Worm (Caenorhabditis elegans) whole organism, early embryonic: ENCODE results near the gene ras-1.
"Not testable (repeated sequence)": the region's sequence is repeated elsewhere in the genome, so short reads cannot be mapped to it uniquely, and the experiment has no call there.

Experiments used
- B0310.2 ChIP-seq: sonication (generic microtip); optimal IDR thresholded peaks from 2 replicates; lab custom pipeline; 2016; ENCODE audit warnings: mild to moderate bottlenecking, missing genetic modification characterization, missing compliant biosample characterization
- F13C5.2 ChIP-seq: sonication (generic microtip); optimal IDR thresholded peaks from 2 replicates; lab custom pipeline; 2017; ENCODE audit warnings: mild to moderate bottlenecking, missing genetic modification characterization, inconsistent platforms, missing compliant biosample characterization
- aly-1 ChIP-seq: sonication (generic microtip); optimal IDR thresholded peaks from 2 replicates; lab custom pipeline; 2016; ENCODE audit warnings: missing genetic modification characterization, missing compliant biosample characterization
- ama-1 ChIP-seq: fragments of 150-350 bp; optimal IDR thresholded peaks from 2 replicates; lab custom pipeline; 2014
- ceh-13 ChIP-seq: fragments of 200-800 bp; sonication (Bioruptor generic); optimal IDR thresholded peaks from 2 replicates; lab custom pipeline; 2018; ENCODE audit warnings: mild to moderate bottlenecking, missing genetic modification characterization, missing compliant biosample characterization
- ceh-36 ChIP-seq: sonication (generic microtip); optimal IDR thresholded peaks from 2 replicates; lab custom pipeline; 2016; ENCODE audit warnings: missing genetic modification characterization, inconsistent platforms, missing compliant biosample characterization
- ets-7 ChIP-seq: sonication (generic microtip); optimal IDR thresholded peaks from 2 replicates; lab custom pipeline; 2016; ENCODE audit warnings: missing genotype, missing genetic modification characterization, missing compliant biosample characterization
- flt-1 ChIP-seq: fragments of 200-800 bp; sonication (Bioruptor generic); IDR thresholded peaks from 2 replicates; pipeline ENCODE4 v1.3.6; 2022; ENCODE audit warnings: missing genetic modification characterization, missing compliant biosample characterization
- hmbx-1 ChIP-seq: sonication (generic microtip); optimal IDR thresholded peaks from 2 replicates; lab custom pipeline; 2016; ENCODE audit warnings: mild to moderate bottlenecking, missing genetic modification characterization, missing compliant biosample characterization
- hmg-4 ChIP-seq: fragments of 200-800 bp; sonication (Bioruptor generic); optimal IDR thresholded peaks from 2 replicates; lab custom pipeline; 2018; ENCODE audit warnings: mild to moderate bottlenecking, missing genetic modification characterization, missing compliant biosample characterization
- hnd-1 ChIP-seq: sonication (generic microtip); optimal IDR thresholded peaks from 2 replicates; lab custom pipeline; 2016; ENCODE audit warnings: missing genetic modification characterization, missing compliant biosample characterization
- pes-1 ChIP-seq: fragments of 200-800 bp; sonication (Bioruptor generic); IDR thresholded peaks from 2 replicates; pipeline ENCODE4 v1.3.6; 2022; ENCODE audit warnings: missing genetic modification reagents, missing genetic modification characterization, missing compliant biosample characterization
- scrt-1 ChIP-seq: fragments of 200-800 bp; sonication (Bioruptor generic); IDR thresholded peaks from 2 replicates; pipeline ENCODE4 v1.3.6; 2022; ENCODE audit warnings: missing genetic modification characterization, missing compliant biosample characterization
- sea-1 ChIP-seq: fragments of 200-800 bp; sonication (Bioruptor generic); conservative IDR thresholded peaks from 2 replicates; pipeline ENCODE4 v1.3.6; 2022; ENCODE audit warnings: missing genetic modification characterization, missing compliant biosample characterization
- tbx-11 ChIP-seq: fragments of 200-800 bp; sonication (Bioruptor generic); IDR thresholded peaks from 2 replicates; pipeline ENCODE4 v1.3.6; 2022; ENCODE audit warnings: missing genetic modification characterization, missing compliant biosample characterization
- tbx-37 ChIP-seq: fragments of 200-800 bp; sonication (Bioruptor generic); conservative IDR thresholded peaks from 2 replicates; pipeline ENCODE4 v1.3.6; 2022; ENCODE audit warnings: missing genetic modification reagents, missing genetic modification characterization, missing compliant biosample characterization
- tra-4 ChIP-seq: sonication (generic microtip); optimal IDR thresholded peaks from 2 replicates; lab custom pipeline; 2017; ENCODE audit warnings: missing genetic modification characterization, missing compliant biosample characterization

ras-1 gene

ce11 chrII:12332624-12333023 lies 19.4 kb downstream of the ras-1 start, which contains the start of gene sre-54:
TSS of gene sre-54 (plus strand) at chrII:12332924.
- TF ChIP-seq ets-7 (tag; lab: Kevin White, UChicago) (no peak), hmg-4 (GFP tag; lab: Kevin White, UChicago) (no peak), B0310.2 (tag; lab: Kevin White, UChicago) (no peak), hnd-1 (tag; lab: Kevin White, UChicago) (no peak)

DNA sequence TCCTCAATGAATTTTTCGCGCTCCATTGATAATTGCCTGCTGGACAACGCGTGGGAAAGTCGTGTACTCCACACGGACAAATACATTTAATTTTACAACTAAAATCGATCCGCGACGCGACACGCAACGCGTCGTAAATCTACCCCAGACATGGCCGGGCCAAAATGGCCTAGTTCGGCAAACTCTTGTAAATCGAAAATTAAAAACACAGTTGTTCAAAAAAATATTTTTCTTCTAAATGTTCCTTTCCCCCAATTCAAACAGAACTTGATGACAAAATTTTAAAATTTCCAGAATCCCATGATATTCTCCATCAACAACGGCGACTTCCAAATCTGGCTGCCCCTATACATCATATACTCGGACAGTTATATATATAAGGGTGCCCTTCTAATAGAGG lies 23.0 kb downstream of the ras-1 start, which contains the start of gene sre-55:
TSS of gene sre-55 (plus strand) at position 301 of the 400 bp plus-strand sequence.
- TF ChIP-seq aly-1 (tag; lab: Kevin White, UChicago) (no peak), tbx-11 (GFP tag; lab: Robert Waterston, UW) (no peak), sea-1 (GFP tag; lab: Robert Waterston, UW) (no peak), ama-1 (lab: Kevin White, UChicago) (no peak), F13C5.2 (tag; lab: Kevin White, UChicago) (no peak), ceh-13 (GFP tag; lab: Kevin White, UChicago) (no peak), tbx-37 (GFP tag; lab: Robert Waterston, UW) (no peak), scrt-1 (GFP tag; lab: Robert Waterston, UW) (no peak), hnd-1 (tag; lab: Kevin White, UChicago) (no peak), hmbx-1 (tag; lab: Kevin White, UChicago) (no peak), B0310.2 (tag; lab: Kevin White, UChicago) (no peak), flt-1 (no peak), tra-4 (tag; lab: Kevin White, UChicago) (no peak), ets-7 (tag; lab: Kevin White, UChicago) (no peak), pes-1 (GFP tag; lab: Robert Waterston, UW) (no peak), ceh-36 (tag; lab: Kevin White, UChicago) (no peak), hmg-4 (GFP tag; lab: Kevin White, UChicago) (no peak)

DNA sequence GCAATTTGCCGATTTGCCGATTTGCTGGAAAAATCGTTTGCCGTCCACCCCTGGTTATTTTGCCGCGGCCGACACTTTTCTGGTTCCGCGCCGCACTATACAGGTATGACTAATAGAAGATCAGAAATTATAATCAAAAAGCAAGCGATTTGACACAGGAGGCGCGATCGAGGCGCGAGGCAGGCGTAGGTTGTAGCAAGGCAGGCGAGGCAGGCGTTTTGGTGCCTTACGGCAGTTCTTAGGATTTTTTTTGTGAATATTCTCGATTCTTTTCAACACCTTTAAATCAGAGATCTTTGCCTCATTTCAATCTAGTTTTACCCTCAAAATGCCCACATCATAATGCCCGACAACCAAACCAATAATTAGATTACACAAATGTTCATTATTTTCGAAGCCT lies 27.9 kb downstream of the ras-1 start, which contains the start of gene sre-56:
TSS of gene sre-56 (plus strand) at position 301 of the 400 bp plus-strand sequence.
- no peak for TF ChIP-seq aly-1 (tag; lab: Kevin White, UChicago)
- no peak for TF ChIP-seq hmg-4 (GFP tag; lab: Kevin White, UChicago)
- no peak for TF ChIP-seq F13C5.2 (tag; lab: Kevin White, UChicago)
- TF ChIP-seq scrt-1 (GFP tag; lab: Robert Waterston, UW): no peak
- no peak for TF ChIP-seq ets-7 (tag; lab: Kevin White, UChicago)
- no peak for TF ChIP-seq pes-1 (GFP tag; lab: Robert Waterston, UW)
- TF ChIP-seq B0310.2 (tag; lab: Kevin White, UChicago): no peak
- no peak for TF ChIP-seq tbx-11 (GFP tag; lab: Robert Waterston, UW)
- TF ChIP-seq ama-1 (lab: Kevin White, UChicago): no peak
- no peak for TF ChIP-seq sea-1 (GFP tag; lab: Robert Waterston, UW)
- no peak for TF ChIP-seq tra-4 (tag; lab: Kevin White, UChicago)
- TF ChIP-seq ceh-13 (GFP tag; lab: Kevin White, UChicago): no peak
- no peak for TF ChIP-seq hnd-1 (tag; lab: Kevin White, UChicago)
- no peak for TF ChIP-seq flt-1
- TF ChIP-seq ceh-36 (tag; lab: Kevin White, UChicago): no peak
- TF ChIP-seq hmbx-1 (tag; lab: Kevin White, UChicago): no peak

DNA sequence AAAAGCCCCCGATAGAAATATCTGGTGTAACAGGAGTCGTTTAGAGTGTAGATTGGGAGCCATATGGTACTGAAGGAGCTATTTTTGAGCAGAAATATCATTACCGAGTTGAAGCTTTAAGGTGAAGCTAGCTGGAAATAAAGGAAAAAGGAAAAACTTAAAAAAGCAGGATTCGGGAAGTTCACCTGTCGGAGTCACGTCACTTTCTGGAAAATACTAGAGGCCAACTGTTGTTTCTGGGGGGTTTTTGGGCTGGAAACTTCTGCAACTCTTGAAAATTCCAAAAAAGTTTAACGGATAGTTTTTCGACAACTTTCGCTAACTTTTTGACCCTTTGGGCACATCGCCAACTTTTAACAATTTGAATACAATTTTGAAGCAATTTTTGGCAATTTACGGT lies 28.7 kb downstream of the ras-1 start, which contains the start of gene sre-53:
TSS of gene sre-53 (minus strand) at position 101 of the 400 bp plus-strand sequence.
- TF ChIP-seq flt-1 (no peak), ceh-36 (tag; lab: Kevin White, UChicago) (no peak), F13C5.2 (tag; lab: Kevin White, UChicago) (no peak), aly-1 (tag; lab: Kevin White, UChicago) (no peak), tbx-11 (GFP tag; lab: Robert Waterston, UW) (no peak), tra-4 (tag; lab: Kevin White, UChicago) (no peak), ceh-13 (GFP tag; lab: Kevin White, UChicago) (no peak), B0310.2 (tag; lab: Kevin White, UChicago) (no peak), hmbx-1 (tag; lab: Kevin White, UChicago) (no peak), tbx-37 (GFP tag; lab: Robert Waterston, UW) (no peak), ets-7 (tag; lab: Kevin White, UChicago) (no peak), scrt-1 (GFP tag; lab: Robert Waterston, UW) (no peak), hnd-1 (tag; lab: Kevin White, UChicago) (no peak), ama-1 (lab: Kevin White, UChicago) (no peak), pes-1 (GFP tag; lab: Robert Waterston, UW) (no peak)

ce11 chrII:12318541-12318940 lies 33.5 kb downstream of the ras-1 start, which contains the start of gene sre-49:
TSS of gene sre-49 (plus strand) at chrII:12318841.
- TF ChIP-seq hnd-1 (tag; lab: Kevin White, UChicago); ceh-13 (GFP tag; lab: Kevin White, UChicago); tbx-11 (GFP tag; lab: Robert Waterston, UW): not testable (repeated sequence)

ce11 chrII:12311560-12311959 lies 40.5 kb downstream of the ras-1 start, which contains the start of gene sre-51:
TSS of gene sre-51 (plus strand) at chrII:12311860.
- TF ChIP-seq ama-1 (lab: Kevin White, UChicago) (no peak), ceh-36 (tag; lab: Kevin White, UChicago) (no peak), hmg-4 (GFP tag; lab: Kevin White, UChicago) (no peak), scrt-1 (GFP tag; lab: Robert Waterston, UW) (no peak), tra-4 (tag; lab: Kevin White, UChicago) (no peak)

- TF ChIP-seq pes-1 (GFP tag; lab: Robert Waterston, UW) (no peak), B0310.2 (tag; lab: Kevin White, UChicago) (no peak), hmg-4 (GFP tag; lab: Kevin White, UChicago) (no peak), hnd-1 (tag; lab: Kevin White, UChicago) (no peak), ets-7 (tag; lab: Kevin White, UChicago) (no peak), flt-1 (no peak), aly-1 (tag; lab: Kevin White, UChicago) (no peak), sea-1 (GFP tag; lab: Robert Waterston, UW) (no peak)
These were observed 42.4 kb downstream of the ras-1 start, which contains the start of gene C50E10.2 for ce11 chrII:12309614-12310013. TSS of gene C50E10.2 (minus strand) at chrII:12309714.
